Fruit fly (Drosophila melanogaster): ENCODE data around the gene jvl.
A peak's percentile ranks its signal among the peaks of the same experiment; 100 is the strongest.

Gene jvl

dm6 chr3R:14748323-14749076, 7.1 kb downstream of the jvl start (continued):
- peak; percentile 62; the same call in 1 of the 3 replicates for TF ChIP-seq CG2199 (GFP tag; IDR thresholded peaks at IDR 0.05)
- TF ChIP-seq Sox100B (GFP tag; optimal IDR thresholded peaks at IDR 0.05), result peak; percentile 2
- TF ChIP-seq nau (GFP tag; optimal IDR thresholded peaks at IDR 0.05), result no peak
- 0 out of 2 replicates have a peak, but pooled peaks have one; percentile 29 for TF ChIP-seq CG6689 (GFP tag; IDR thresholded peaks at IDR 0.05)
- TF ChIP-seq bsh (GFP tag; optimal IDR thresholded peaks at IDR 0.05), result peak in 1 of 2 experiments; percentile 16
- TF ChIP-seq fd64A (GFP tag; optimal IDR thresholded peaks at IDR 0.05), result peak; percentile 79
- peak; percentile 92 for TF ChIP-seq CG3163 (GFP tag; optimal IDR thresholded peaks at IDR 0.05)
- no peak for TF ChIP-seq pb (GFP tag; optimal IDR thresholded peaks at IDR 0.05)
- no peak for TF ChIP-seq Side (GFP tag; optimal IDR thresholded peaks at IDR 0.05)
- TF ChIP-seq pnt (GFP tag; optimal IDR thresholded peaks at IDR 0.05), result no peak
- peak; percentile 29 for TF ChIP-seq phol (tag; optimal IDR thresholded peaks at IDR 0.05)
- TF ChIP-seq Vsx1 (GFP tag; optimal IDR thresholded peaks at IDR 0.05), result no peak
- TF ChIP-seq Xrp1 (GFP tag; IDR thresholded peaks at IDR 0.05), result 0 out of 2 replicates have a peak, but pooled peaks have one; percentile 24
- TF ChIP-seq CG18262 (tag; optimal IDR thresholded peaks at IDR 0.05), result peak; percentile 23
- TF ChIP-seq zfh2 (GFP tag; optimal IDR thresholded peaks at IDR 0.05), result no peak
- no peak for TF ChIP-seq CG11695 (GFP tag; IDR thresholded peaks at IDR 0.05)
- no peak for TF ChIP-seq bcd (GFP tag; optimal IDR thresholded peaks at IDR 0.05)
- TF ChIP-seq eyg (GFP tag; optimal IDR thresholded peaks at IDR 0.05), result no peak
- TF ChIP-seq Kr (GFP tag; optimal IDR thresholded peaks at IDR 0.05), result peak; percentile 9
- TF ChIP-seq CG10431 (GFP tag; optimal IDR thresholded peaks at IDR 0.05), result peak; percentile 43
- no peak for TF ChIP-seq CG12104 (GFP tag; optimal IDR thresholded peaks at IDR 0.05)
- TF ChIP-seq CG2120 (GFP tag; optimal IDR thresholded peaks at IDR 0.05), result no peak
- peak; percentile 7 for TF ChIP-seq CG1603 (tag; optimal IDR thresholded peaks at IDR 0.05)
- TF ChIP-seq ci (GFP tag; IDR thresholded peaks at IDR 0.05), result 0 out of 3 replicates have a peak, but pooled peaks have one; percentile 11
- no peak for TF ChIP-seq CG15073 (GFP tag; optimal IDR thresholded peaks at IDR 0.05)
- TF ChIP-seq Sin3A (optimal IDR thresholded peaks at IDR 0.05), result no peak
- no peak for TF ChIP-seq nerfin-2 (GFP tag; IDR thresholded peaks at IDR 0.05; ENCODE audit: partially characterized antibody)
- no peak for TF ChIP-seq gsb (GFP tag; IDR thresholded peaks at IDR 0.05)
- peak; percentile 45; the same call in 1 of the 3 replicates for TF ChIP-seq CG17361 (GFP tag; IDR thresholded peaks at IDR 0.05)
- TF ChIP-seq CG4820 (GFP tag; optimal IDR thresholded peaks at IDR 0.05), result peak; percentile 0
- peak; percentile 50 for TF ChIP-seq CG11504 (tag; optimal IDR thresholded peaks at IDR 0.05)
- no peak for TF ChIP-seq tup (GFP tag; optimal IDR thresholded peaks at IDR 0.05)
- TF ChIP-seq trh (GFP tag; optimal IDR thresholded peaks at IDR 0.05), result no peak
- TF ChIP-seq HLH4C (GFP tag; IDR thresholded peaks at IDR 0.05; ENCODE audit: partially characterized antibody), result no peak
- TF ChIP-seq CG10979 (tag; optimal IDR thresholded peaks at IDR 0.05), result peak; percentile 64
- TF ChIP-seq CG8924 (tag; optimal IDR thresholded peaks at IDR 0.05), result peak; percentile 31
- no peak for TF ChIP-seq D (optimal IDR thresholded peaks at IDR 0.05)
- TF ChIP-seq D (GFP tag; optimal IDR thresholded peaks at IDR 0.05), result peak; percentile 47
- peak; percentile 89 for TF ChIP-seq sens (GFP tag)
- TF ChIP-seq Rfx (GFP tag; IDR thresholded peaks at IDR 0.05), result no peak
- TF ChIP-seq salm (tag; optimal IDR thresholded peaks at IDR 0.05), result peak; percentile 23
- TF ChIP-seq zen (tag; optimal IDR thresholded peaks at IDR 0.05), result peak; percentile 48
- peak; percentile 45 for TF ChIP-seq gsb-n (tag; optimal IDR thresholded peaks at IDR 0.05)
- TF ChIP-seq fru (optimal IDR thresholded peaks at IDR 0.05), result no peak
- TF ChIP-seq gem (tag; optimal IDR thresholded peaks at IDR 0.05), result peak; percentile 42
- peak; percentile 37 for TF ChIP-seq fd96Cb (tag; optimal IDR thresholded peaks at IDR 0.05)

Measured in whole organism, embryonic.